Fruit fly (Drosophila melanogaster) whole organism, embryonic: ENCODE data around the gene EMC5.

ENCODE experiments used
- ATbp ChIP-seq: fragments of 200-800 bp; sonication (Bioruptor generic); optimal IDR thresholded peaks from 2 replicates; lab custom pipeline; 2017; ENCODE audit warnings: missing biosample characterization, mild to moderate bottlenecking, missing genetic modification characterization, missing genetic modification reagents
- Bgb ChIP-seq: fragments of 200-800 bp; sonication (Bioruptor generic); IDR thresholded peaks from 2 replicates; pipeline ENCODE4 v1.3.6; 2022; ENCODE audit warnings: missing biosample characterization, missing genetic modification characterization; ENCODE audit not compliant: partially characterized antibody
- Blimp-1 ChIP-seq: fragments of 200-800 bp; sonication (Bioruptor generic); optimal IDR thresholded peaks from 3 replicates; lab custom pipeline; 2018; ENCODE audit warnings: missing biosample characterization, missing genetic modification characterization, mild to moderate bottlenecking, moderate library complexity, missing genetic modification reagents
- CG10274 ChIP-seq: fragments of 200-800 bp; sonication (Bioruptor generic); optimal IDR thresholded peaks from 3 replicates; lab custom pipeline; 2017; ENCODE audit warnings: missing biosample characterization, mild to moderate bottlenecking, missing genetic modification characterization
- CG10565 ChIP-seq: fragments of 200-800 bp; sonication (Bioruptor generic); optimal IDR thresholded peaks from 3 replicates; lab custom pipeline; 2016; ENCODE audit warnings: missing biosample characterization, mild to moderate bottlenecking, missing genetic modification characterization
- CG11504 ChIP-seq: fragments of 200-800 bp; sonication (Bioruptor generic); optimal IDR thresholded peaks from 3 replicates; lab custom pipeline; 2019; ENCODE audit warnings: missing biosample characterization, mild to moderate bottlenecking, missing genetic modification characterization, moderate library complexity
- CG11696 ChIP-seq: fragments of 200-800 bp; sonication (Bioruptor generic); IDR thresholded peaks from 2 replicates; pipeline ENCODE4 v1.3.6; 2022; ENCODE audit warnings: missing biosample characterization, missing genetic modification characterization
- CG12299 ChIP-seq: fragments of 200-800 bp; sonication (Bioruptor generic); optimal IDR thresholded peaks from 2 replicates; lab custom pipeline; 2018; ENCODE audit warnings: missing biosample characterization, mild to moderate bottlenecking, missing genetic modification characterization
- CG13424 ChIP-seq: fragments of 200-800 bp; sonication (Bioruptor generic); optimal IDR thresholded peaks from 2 replicates; lab custom pipeline; 2019; ENCODE audit warnings: missing biosample characterization, mild to moderate bottlenecking, missing genetic modification characterization, moderate library complexity
- CG15601 ChIP-seq: fragments of 200-800 bp; sonication (Bioruptor generic); optimal IDR thresholded peaks from 3 replicates; lab custom pipeline; 2019; ENCODE audit warnings: missing biosample characterization, mild to moderate bottlenecking, missing genetic modification characterization, moderate library complexity
- CG1647 ChIP-seq: fragments of 200-800 bp; sonication (Bioruptor generic); optimal IDR thresholded peaks from 3 replicates; lab custom pipeline; 2016; ENCODE audit warnings: missing biosample characterization, missing genetic modification characterization
- CG1832 ChIP-seq: fragments of 200-800 bp; sonication (Bioruptor generic); optimal IDR thresholded peaks from 2 replicates; lab custom pipeline; 2017; ENCODE audit warnings: missing biosample characterization, mild to moderate bottlenecking, missing genetic modification characterization, inconsistent platforms
- CG18619 ChIP-seq: fragments of 200-800 bp; sonication (Bioruptor generic); optimal IDR thresholded peaks from 3 replicates; lab custom pipeline; 2017; ENCODE audit warnings: missing biosample characterization, mild to moderate bottlenecking, missing genetic modification characterization
- CG18764 ChIP-seq: fragments of 200-800 bp; sonication (Bioruptor generic); optimal IDR thresholded peaks from 3 replicates; lab custom pipeline; 2016; ENCODE audit warnings: missing biosample characterization, missing genetic modification characterization
- CG2199 ChIP-seq: fragments of 200-800 bp; sonication (Bioruptor generic); IDR thresholded peaks from 3 replicates; pipeline ENCODE4 v1.3.6; 2022; ENCODE audit warnings: missing biosample characterization, missing genetic modification characterization
- CG3163 ChIP-seq: fragments of 200-800 bp; sonication (Bioruptor generic); optimal IDR thresholded peaks from 3 replicates; lab custom pipeline; 2016; ENCODE audit warnings: missing biosample characterization, missing genetic modification characterization
- CG34224 ChIP-seq: fragments of 200-800 bp; sonication (Bioruptor generic); IDR thresholded peaks from 3 replicates; pipeline ENCODE4 v1.3.6; 2022; ENCODE audit warnings: missing biosample characterization, missing genetic modification characterization; ENCODE audit not compliant: partially characterized antibody
- CG3838 ChIP-seq: fragments of 200-800 bp; sonication (Bioruptor generic); optimal IDR thresholded peaks from 3 replicates; lab custom pipeline; 2016; ENCODE audit warnings: missing biosample characterization, missing genetic modification characterization
- CG42726 ChIP-seq: fragments of 200-800 bp; sonication (Bioruptor generic); IDR thresholded peaks from 2 replicates; pipeline ENCODE4 v1.3.6; 2022; ENCODE audit warnings: missing biosample characterization, missing genetic modification characterization; ENCODE audit not compliant: partially characterized antibody
- CG4820 ChIP-seq: fragments of 200-800 bp; sonication (Bioruptor generic); optimal IDR thresholded peaks from 3 replicates; lab custom pipeline; 2016; ENCODE audit warnings: missing biosample characterization, missing genetic modification characterization
- CG6254 ChIP-seq: fragments of 200-800 bp; sonication (Bioruptor generic); optimal IDR thresholded peaks from 3 replicates; lab custom pipeline; 2017; ENCODE audit warnings: mild to moderate bottlenecking, missing biosample characterization, missing genetic modification reagents, missing genetic modification characterization
- CG6683 ChIP-seq: fragments of 200-800 bp; sonication (Bioruptor generic); optimal IDR thresholded peaks from 2 replicates; lab custom pipeline; 2017; ENCODE audit warnings: missing biosample characterization, mild to moderate bottlenecking, missing genetic modification characterization, missing genetic modification reagents
- CG8478 ChIP-seq: fragments of >200 bp; optimal IDR thresholded peaks from 2 replicates; lab custom pipeline; 2018
- CTCF ChIP-seq: fragments of 200-800 bp; sonication (Bioruptor generic); optimal IDR thresholded peaks from 2 replicates; lab custom pipeline; 2017; ENCODE audit warnings: missing biosample characterization, mild to moderate bottlenecking, missing genetic modification characterization, moderate library complexity
- GATAe ChIP-seq: fragments of 200-800 bp; sonication (Bioruptor generic); conservative IDR thresholded peaks from 2 replicates; pipeline ENCODE4 v1.3.6; 2022; ENCODE audit warnings: missing biosample characterization, missing genetic modification characterization
- HLH54F ChIP-seq: fragments of 200-800 bp; sonication (Bioruptor generic); optimal IDR thresholded peaks from 3 replicates; lab custom pipeline; 2016; ENCODE audit warnings: missing biosample characterization, missing genetic modification characterization
- Hey ChIP-seq: fragments of 200-800 bp; sonication (Bioruptor generic); optimal IDR thresholded peaks from 3 replicates; lab custom pipeline; 2018; ENCODE audit warnings: missing biosample characterization, mild to moderate bottlenecking, missing genetic modification characterization
- Hr3 ChIP-seq: fragments of 200-800 bp; sonication (Bioruptor generic); optimal IDR thresholded peaks from 3 replicates; lab custom pipeline; 2016; ENCODE audit warnings: missing biosample characterization, missing genetic modification characterization
- Hsf ChIP-seq: fragments of 200-800 bp; sonication (Bioruptor generic); optimal IDR thresholded peaks from 3 replicates; lab custom pipeline; 2016; ENCODE audit warnings: missing biosample characterization, missing genetic modification characterization
- MTF-1 ChIP-seq: fragments of 200-800 bp; sonication (Bioruptor generic); optimal IDR thresholded peaks from 2 replicates; lab custom pipeline; 2018; ENCODE audit warnings: missing biosample characterization, mild to moderate bottlenecking, missing genetic modification characterization, borderline replicate concordance
- Mad ChIP-seq: fragments of 200-800 bp; sonication (Bioruptor generic); optimal IDR thresholded peaks from 2 replicates; lab custom pipeline; 2016; ENCODE audit warnings: missing biosample characterization, missing genetic modification characterization
- Med ChIP-seq: fragments of 200-800 bp; sonication (Bioruptor generic); peaks from one replicate; lab custom pipeline; 2016; ENCODE audit warnings: missing biosample characterization, missing genetic modification characterization, mild to moderate bottlenecking, inconsistent platforms, moderate library complexity
- NC2β ChIP-seq: fragments of 200-800 bp; sonication (Bioruptor generic); optimal IDR thresholded peaks from 2 replicates; lab custom pipeline; 2016; ENCODE audit warnings: missing biosample characterization, missing genetic modification characterization
- PHDP ChIP-seq: fragments of 200-800 bp; sonication (Bioruptor generic); optimal IDR thresholded peaks from 3 replicates; lab custom pipeline; 2018; ENCODE audit warnings: missing biosample characterization, mild to moderate bottlenecking, missing genetic modification characterization, moderate library complexity
- Poxn ChIP-seq: fragments of 200-800 bp; sonication (Bioruptor generic); IDR thresholded peaks from 2 replicates; pipeline ENCODE4 v1.3.6; 2022; ENCODE audit warnings: missing biosample characterization, missing genetic modification characterization
- Sox102F ChIP-seq: fragments of 200-800 bp; sonication (Bioruptor generic); optimal IDR thresholded peaks from 2 replicates; lab custom pipeline; 2018; ENCODE audit warnings: missing biosample characterization, mild to moderate bottlenecking, missing genetic modification characterization, moderate library complexity
- ac ChIP-seq: fragments of 200-800 bp; sonication (Bioruptor generic); optimal IDR thresholded peaks from 3 replicates; lab custom pipeline; 2017; ENCODE audit warnings: missing biosample characterization, mild to moderate bottlenecking, missing genetic modification characterization
- cad ChIP-seq: fragments of >200 bp; optimal IDR thresholded peaks from 2 replicates; lab custom pipeline; 2017; ENCODE audit warnings: missing biosample characterization, missing genetic modification characterization
- crc ChIP-seq: fragments of 200-800 bp; sonication (Bioruptor generic); optimal IDR thresholded peaks from 2 replicates; lab custom pipeline; 2016; ENCODE audit warnings: missing biosample characterization, missing genetic modification characterization
- eve ChIP-seq, 2 experiments: fragments of >200 bp; optimal IDR thresholded peaks; 2 replicates each; lab custom pipeline; 2017; ENCODE audit warnings: missing biosample characterization in 2 of 2, missing genetic modification characterization in 2 of 2
- org-1 ChIP-seq: fragments of 200-800 bp; sonication (Bioruptor generic); optimal IDR thresholded peaks from 2 replicates; lab custom pipeline; 2017; ENCODE audit warnings: missing biosample characterization, missing genetic modification characterization
- peb ChIP-seq: fragments of 200-800 bp; sonication (Bioruptor generic); IDR thresholded peaks from 2 replicates; pipeline ENCODE4 v1.3.6; 2022; ENCODE audit warnings: missing biosample characterization, missing genetic modification characterization
- ranshi ChIP-seq: fragments of 200-800 bp; sonication (Bioruptor generic); IDR thresholded peaks from 2 replicates; pipeline ENCODE4 v1.3.6; 2022; ENCODE audit warnings: missing biosample characterization, missing genetic modification characterization
- schlank ChIP-seq: fragments of 200-800 bp; sonication (Bioruptor generic); optimal IDR thresholded peaks from 2 replicates; lab custom pipeline; 2018; ENCODE audit warnings: missing biosample characterization, mild to moderate bottlenecking, missing genetic modification characterization
- sima ChIP-seq: fragments of 200-800 bp; sonication (Bioruptor generic); optimal IDR thresholded peaks from 2 replicates; lab custom pipeline; 2016; ENCODE audit warnings: missing biosample characterization, missing genetic modification characterization
- stwl ChIP-seq: fragments of 200-800 bp; sonication (Bioruptor generic); optimal IDR thresholded peaks from 3 replicates; lab custom pipeline; 2018; ENCODE audit warnings: missing biosample characterization, mild to moderate bottlenecking, missing genetic modification characterization, moderate library complexity
- sug ChIP-seq: fragments of 200-800 bp; optimal IDR thresholded peaks from 2 replicates; lab custom pipeline; 2019; ENCODE audit warnings: missing biosample characterization, mild to moderate bottlenecking, missing genetic modification characterization, moderate library complexity
- tio ChIP-seq: fragments of 200-800 bp; sonication (Bioruptor generic); optimal IDR thresholded peaks from 2 replicates; lab custom pipeline; 2017; ENCODE audit warnings: missing biosample characterization, missing genetic modification characterization, inconsistent platforms
- trem ChIP-seq: fragments of 200-800 bp; optimal IDR thresholded peaks from 3 replicates; lab custom pipeline; 2019; ENCODE audit warnings: missing biosample characterization, mild to moderate bottlenecking, missing genetic modification characterization, moderate library complexity
- unc-4 ChIP-seq: fragments of 200-800 bp; sonication (Bioruptor generic); IDR thresholded peaks from 2 replicates; pipeline ENCODE4 v1.3.6; 2022; ENCODE audit warnings: missing biosample characterization, missing genetic modification characterization; ENCODE audit not compliant: partially characterized antibody
- yki ChIP-seq: fragments of >200 bp; optimal IDR thresholded peaks from 3 replicates; lab custom pipeline; 2018

Gene EMC5

DNA sequence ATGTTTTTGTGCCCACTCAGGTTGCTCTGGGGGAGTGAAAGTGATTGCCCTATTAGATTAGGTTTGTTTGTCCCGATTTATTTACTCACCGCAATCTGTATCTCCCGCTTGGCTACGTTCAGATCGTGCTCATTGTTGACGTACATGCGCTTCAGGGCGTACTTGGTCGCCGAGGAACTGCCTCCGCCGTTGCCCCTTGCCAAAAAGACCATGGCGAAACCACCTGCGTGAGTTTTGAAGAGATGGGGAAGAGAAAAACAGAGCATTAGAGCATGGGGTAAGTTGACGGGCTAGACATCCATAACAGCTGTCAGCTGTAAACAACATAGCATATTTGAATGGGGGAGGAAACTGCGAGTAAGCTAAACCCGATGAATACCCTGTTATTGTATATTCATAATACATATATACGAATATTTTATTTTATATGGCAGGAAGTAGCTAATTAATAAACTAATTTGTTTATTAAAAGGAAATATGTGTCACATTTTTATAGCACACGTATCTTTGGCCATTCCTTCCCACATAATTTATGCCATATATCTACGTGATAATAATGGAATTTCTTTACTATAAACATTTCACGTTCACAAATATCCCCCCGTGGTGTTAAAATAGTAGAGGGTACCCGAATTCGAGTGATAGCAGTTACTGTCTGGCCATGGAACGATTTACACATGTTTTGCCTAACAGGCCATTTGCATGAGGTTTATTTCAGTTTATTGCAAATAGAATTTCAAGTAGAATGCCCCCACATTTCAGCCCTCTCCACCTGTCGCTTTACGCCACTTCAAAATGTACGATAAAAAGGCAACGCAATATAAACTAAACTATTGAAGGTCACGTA is 21.9 kb upstream of the EMC5 start (continued):
- TF ChIP-seq unc-4 (GFP tag; lab: Robert Waterston, UW) (no peak), eve (GFP tag; optimal IDR thresholded peaks at IDR 0.05; lab: Kevin White, UChicago) (no peak), schlank (tag; lab: Kevin White, UChicago) (no peak), Hsf (GFP tag; lab: Kevin White, UChicago) (no peak), CG10565 (GFP tag; lab: Kevin White, UChicago) (no peak), yki (lab: Kevin White, UChicago) (no peak), CG3838 (GFP tag; lab: Kevin White, UChicago) (no peak), CG6683 (GFP tag; lab: Kevin White, UChicago) (no peak), CG10274 (GFP tag; lab: Kevin White, UChicago) (no peak), tio (no peak), CG34224 (no peak), CG4820 (no peak), CG15601 (tag; lab: Kevin White, UChicago) (no peak), ranshi (GFP tag; lab: Robert Waterston, UW) (no peak), crc (GFP tag; lab: Kevin White, UChicago) (no peak), CG11696 (GFP tag; lab: Robert Waterston, UW) (no peak), CG18619 (no peak), GATAe (GFP tag; lab: Robert Waterston, UW) (no peak), trem (tag; lab: Kevin White, UChicago) (no peak), CG11504 (tag; lab: Kevin White, UChicago) (peak; percentile 43), Hr3 (GFP tag; lab: Kevin White, UChicago) (no peak), CG18764 (no peak), peb (no peak), CG13424 (tag; lab: Kevin White, UChicago) (peak; percentile 31), CG8478 (lab: Kevin White, UChicago) (no peak), NC2β (GFP tag; lab: Kevin White, UChicago) (no peak), Hey (tag; lab: Kevin White, UChicago) (no peak), MTF-1 (GFP tag; lab: Kevin White, UChicago) (no peak), CG3163 (GFP tag; lab: Kevin White, UChicago) (no peak), CTCF (no peak), stwl (no peak), CG2199 (no peak), CG1647 (GFP tag; lab: Kevin White, UChicago) (no peak), ac (no peak), Poxn (GFP tag; lab: Robert Waterston, UW) (no peak), sima (GFP tag; lab: Kevin White, UChicago) (no peak), sug (tag; lab: Kevin White, UChicago) (no peak), Bgb (GFP tag; lab: Robert Waterston, UW) (no peak), CG1832 (GFP tag; lab: Kevin White, UChicago) (no peak), HLH54F (GFP tag; lab: Kevin White, UChicago) (no peak), Blimp-1 (GFP tag; lab: Kevin White, UChicago) (no peak), Sox102F (peak; percentile 15), CG6254 (GFP tag; lab: Kevin White, UChicago) (no peak), PHDP (tag; lab: Kevin White, UChicago) (peak; percentile 64), CG12299 (tag; lab: Kevin White, UChicago) (no peak), ATbp (no peak), CG42726 (no peak), Med (GFP tag; lab: Kevin White, UChicago) (peak; percentile 29), org-1 (GFP tag; lab: Kevin White, UChicago) (no peak), cad (GFP tag; lab: Kevin White, UChicago) (no peak), Mad (GFP tag; lab: Kevin White, UChicago) (no peak)
